ENCODE assay signal across 1 fruit fly cellular context in genomic region chr3R:20891495-20891894, dm6.
A peak's percentile ranks its signal among the peaks of the same experiment; 100 is the strongest.
TF ChIP-seq lines count a peak whose summit lies in the region.

No protein-coding gene starts in this region.

TF ChIP-seq in whole organism, embryonic, 481 proteins besides CTCF, POLR2A, EP300 and RAD21 (continued from another document):
- peak; percentile 81; the same call in 1 of the 2 replicates for TF ChIP-seq amos (GFP tag; IDR thresholded peaks at IDR 0.05; lab: Robert Waterston, UW; ENCODE audit: partially characterized antibody)
- no peak for TF ChIP-seq crc (GFP tag; optimal IDR thresholded peaks at IDR 0.05; lab: Kevin White, UChicago)
- TF ChIP-seq CG10979 (tag; optimal IDR thresholded peaks at IDR 0.05; lab: Kevin White, UChicago): no peak
- no peak for TF ChIP-seq CG16815 (GFP tag; optimal IDR thresholded peaks at IDR 0.05; lab: Kevin White, UChicago)
- TF ChIP-seq caup (GFP tag; optimal IDR thresholded peaks at IDR 0.05; lab: Kevin White, UChicago; ENCODE audit: severe bottlenecking): no peak
- no peak for TF ChIP-seq kah (GFP tag; optimal IDR thresholded peaks at IDR 0.05; lab: Kevin White, UChicago)
- no peak for TF ChIP-seq CG15269 (tag; optimal IDR thresholded peaks at IDR 0.05; lab: Kevin White, UChicago)
- no peak for TF ChIP-seq CG10959 (GFP tag; IDR thresholded peaks at IDR 0.05; lab: Robert Waterston, UW)
- TF ChIP-seq Hr78 (GFP tag; optimal IDR thresholded peaks at IDR 0.05; lab: Kevin White, UChicago): no peak
- TF ChIP-seq D19B (GFP tag; optimal IDR thresholded peaks at IDR 0.05; lab: Kevin White, UChicago): no peak
- no peak for TF ChIP-seq Nf-YC (tag; optimal IDR thresholded peaks at IDR 0.05; lab: Kevin White, UChicago)
- no peak for TF ChIP-seq Lhr (GFP tag; optimal IDR thresholded peaks at IDR 0.05; lab: Kevin White, UChicago)
- TF ChIP-seq CG6689 (GFP tag; IDR thresholded peaks at IDR 0.05; lab: Robert Waterston, UW): no peak
- TF ChIP-seq mirr (GFP tag; optimal IDR thresholded peaks at IDR 0.05; lab: Kevin White, UChicago): no peak
- TF ChIP-seq gcm2 (GFP tag; optimal IDR thresholded peaks at IDR 0.05; lab: Kevin White, UChicago): no peak
- TF ChIP-seq CG16813 (GFP tag; IDR thresholded peaks at IDR 0.05; lab: Robert Waterston, UW; ENCODE audit: partially characterized antibody): peak; percentile 78
- TF ChIP-seq nerfin-2 (GFP tag; IDR thresholded peaks at IDR 0.05; lab: Robert Waterston, UW; ENCODE audit: partially characterized antibody): peak; percentile 60; the same call in 1 of the 2 replicates
- TF ChIP-seq CG6791 (GFP tag; IDR thresholded peaks at IDR 0.05; lab: Robert Waterston, UW; ENCODE audit: partially characterized antibody): peak; percentile 83; the same call in 2 of the 3 replicates
- TF ChIP-seq tna (GFP tag; IDR thresholded peaks at IDR 0.05; lab: Robert Waterston, UW; ENCODE audit: partially characterized antibody): peak; percentile 40; the same call in 1 of the 2 replicates
- no peak for TF ChIP-seq disco-r (GFP tag; optimal IDR thresholded peaks at IDR 0.05; lab: Kevin White, UChicago)
- TF ChIP-seq Opbp (GFP tag; IDR thresholded peaks at IDR 0.05; lab: Robert Waterston, UW; ENCODE audit: partially characterized antibody): peak; percentile 88
- TF ChIP-seq danr (GFP tag; IDR thresholded peaks at IDR 0.05; lab: Robert Waterston, UW): no peak
- no peak for TF ChIP-seq grau (tag; optimal IDR thresholded peaks at IDR 0.05; lab: Kevin White, UChicago)
- TF ChIP-seq CG18476 (GFP tag; optimal IDR thresholded peaks at IDR 0.05; lab: Kevin White, UChicago): no peak
- no peak for TF ChIP-seq HLH3B (GFP tag; IDR thresholded peaks at IDR 0.05; lab: Robert Waterston, UW)
- no peak for TF ChIP-seq lilli (GFP tag; optimal IDR thresholded peaks at IDR 0.05; lab: Kevin White, UChicago)
- TF ChIP-seq CG7372 (GFP tag; IDR thresholded peaks at IDR 0.05; lab: Robert Waterston, UW): no peak
- TF ChIP-seq CG12071 (GFP tag; optimal IDR thresholded peaks at IDR 0.05; lab: Kevin White, UChicago): no peak
- no peak for TF ChIP-seq toy (GFP tag; IDR thresholded peaks at IDR 0.05; lab: Robert Waterston, UW)
- no peak for TF ChIP-seq rib (GFP tag; IDR thresholded peaks at IDR 0.05; lab: Robert Waterston, UW)
- no peak for TF ChIP-seq scrt (GFP tag; optimal IDR thresholded peaks at IDR 0.05; lab: Kevin White, UChicago)
- TF ChIP-seq sr (GFP tag; IDR thresholded peaks at IDR 0.05; lab: Robert Waterston, UW): no peak
- peak; percentile 99 for TF ChIP-seq Bdp1 (GFP tag; optimal IDR thresholded peaks at IDR 0.05; lab: Kevin White, UChicago)
- no peak for TF ChIP-seq CG31224 (GFP tag; IDR thresholded peaks at IDR 0.05; lab: Robert Waterston, UW)
- TF ChIP-seq YL-1 (GFP tag; optimal IDR thresholded peaks at IDR 0.05; lab: Kevin White, UChicago): no peak
- no peak for TF ChIP-seq CG17186 (GFP tag; optimal IDR thresholded peaks at IDR 0.05; lab: Kevin White, UChicago)
- TF ChIP-seq MESR4 (GFP tag; optimal IDR thresholded peaks at IDR 0.05; lab: Kevin White, UChicago): no peak
- TF ChIP-seq kni (GFP tag; optimal IDR thresholded peaks at IDR 0.05; lab: Kevin White, UChicago): no peak
- no peak for TF ChIP-seq CG9437 (GFP tag; optimal IDR thresholded peaks at IDR 0.05; lab: Kevin White, UChicago)
- no peak for TF ChIP-seq nau (GFP tag; optimal IDR thresholded peaks at IDR 0.05; lab: Kevin White, UChicago)
- TF ChIP-seq Pdp1 (GFP tag; optimal IDR thresholded peaks at IDR 0.05; lab: Kevin White, UChicago): peak in 1 of 2 experiments; percentile 9
- peak; percentile 75 for TF ChIP-seq mld (GFP tag; IDR thresholded peaks at IDR 0.05; lab: Robert Waterston, UW; ENCODE audit: partially characterized antibody)
- no peak for TF ChIP-seq Neu2 (GFP tag; optimal IDR thresholded peaks at IDR 0.05; lab: Kevin White, UChicago; ENCODE audit: borderline replicate concordance)
- peak; percentile 25 for TF ChIP-seq CG1832 (GFP tag; optimal IDR thresholded peaks at IDR 0.05; lab: Kevin White, UChicago)
- no peak for TF ChIP-seq pan (optimal IDR thresholded peaks at IDR 0.05; lab: Kevin White, UChicago)
- no peak for TF ChIP-seq pan (GFP tag; optimal IDR thresholded peaks at IDR 0.05 in 1 of 2, IDR thresholded peaks at IDR 0.05 in 1 of 2)
- TF ChIP-seq CG34224 (GFP tag; IDR thresholded peaks at IDR 0.05; lab: Robert Waterston, UW; ENCODE audit: partially characterized antibody): peak; percentile 53; the same call in 1 of the 3 replicates
- no peak for TF ChIP-seq fd64A (GFP tag; optimal IDR thresholded peaks at IDR 0.05; lab: Kevin White, UChicago)
- no peak for TF ChIP-seq CG2202 (tag; optimal IDR thresholded peaks at IDR 0.05; lab: Kevin White, UChicago)
- TF ChIP-seq CG14860 (GFP tag; IDR thresholded peaks at IDR 0.05; lab: Robert Waterston, UW; ENCODE audit: partially characterized antibody): peak; percentile 46; the same call in 2 of the 3 replicates
- TF ChIP-seq lmd (GFP tag; IDR thresholded peaks at IDR 0.05; lab: Robert Waterston, UW): no peak
- TF ChIP-seq CG1647 (GFP tag; optimal IDR thresholded peaks at IDR 0.05; lab: Kevin White, UChicago): no peak
- TF ChIP-seq bbx (GFP tag; IDR thresholded peaks at IDR 0.05; lab: Robert Waterston, UW; ENCODE audit: partially characterized antibody): peak; percentile 78
- no peak for TF ChIP-seq CG15514 (GFP tag; optimal IDR thresholded peaks at IDR 0.05; lab: Kevin White, UChicago)
- TF ChIP-seq CG9876 (GFP tag; optimal IDR thresholded peaks at IDR 0.05; lab: Kevin White, UChicago): no peak
- no peak for TF ChIP-seq unpg (GFP tag; optimal IDR thresholded peaks at IDR 0.05; lab: Kevin White, UChicago)
- TF ChIP-seq CG9727 (GFP tag; optimal IDR thresholded peaks at IDR 0.05; lab: Kevin White, UChicago): no peak
- TF ChIP-seq shn (GFP tag; optimal IDR thresholded peaks at IDR 0.05; lab: Kevin White, UChicago): no peak
- peak; percentile 67 for TF ChIP-seq ato (GFP tag; IDR thresholded peaks at IDR 0.05; lab: Robert Waterston, UW; ENCODE audit: partially characterized antibody)
- TF ChIP-seq knrl (GFP tag; IDR thresholded peaks at IDR 0.05; lab: Robert Waterston, UW; ENCODE audit: partially characterized antibody): peak; percentile 38; the same call in 2 of the 3 replicates
- peak; percentile 56 for TF ChIP-seq sens (GFP tag; lab: Kevin White, UChicago)
- TF ChIP-seq CG2120 (GFP tag; optimal IDR thresholded peaks at IDR 0.05; lab: Kevin White, UChicago): no peak
- no peak for TF ChIP-seq ftz-f1 (GFP tag; optimal IDR thresholded peaks at IDR 0.05; lab: Kevin White, UChicago)
- TF ChIP-seq CG2116 (GFP tag; optimal IDR thresholded peaks at IDR 0.05; lab: Kevin White, UChicago): no peak
- TF ChIP-seq NC2β (GFP tag; optimal IDR thresholded peaks at IDR 0.05; lab: Kevin White, UChicago): no peak
